Worm (Caenorhabditis elegans): ENCODE data around the gene eftu-2.

The eftu-2 gene

DNA sequence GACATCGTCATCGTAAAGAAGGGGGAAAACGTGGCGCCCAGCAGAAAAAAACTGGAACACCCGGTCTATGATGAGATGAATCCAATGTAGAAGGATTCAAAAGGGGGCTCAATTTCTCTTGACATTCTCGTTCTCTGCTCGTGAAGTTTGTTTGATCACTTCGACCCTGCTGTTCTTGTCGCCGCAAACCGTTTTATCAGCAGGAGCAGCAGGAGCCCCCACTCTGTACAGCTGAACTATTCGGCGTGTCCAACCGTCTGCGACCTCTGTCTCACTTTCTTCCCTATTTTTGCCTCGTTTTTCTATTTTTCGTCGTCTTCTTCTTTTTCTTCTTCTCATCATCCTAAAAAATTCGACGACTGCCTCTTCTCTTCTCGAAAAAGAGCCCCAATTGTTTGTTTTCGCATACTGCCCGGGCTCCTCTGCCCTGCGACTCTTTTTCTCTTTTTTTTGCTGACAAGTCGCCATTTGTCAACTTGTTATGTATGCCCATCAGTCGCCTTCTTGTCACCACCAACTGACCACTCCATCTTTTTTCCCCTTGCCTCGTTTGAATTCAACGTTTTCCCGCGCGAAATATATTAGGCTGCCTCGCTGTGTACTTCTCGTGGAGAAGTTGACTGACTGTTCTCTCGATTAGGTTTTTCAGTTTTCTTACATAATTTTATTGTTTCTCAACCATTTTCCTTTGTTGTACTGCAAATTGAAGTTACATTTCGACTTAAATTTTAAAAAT is 20.2 kb upstream of the eftu-2 start:
- TF ChIP-seq tra-4 (tag; optimal IDR thresholded peaks at IDR 0.05) (no peak), hmbx-1 (tag; optimal IDR thresholded peaks at IDR 0.05) (no peak), pes-1 (GFP tag; IDR thresholded peaks at IDR 0.05) (no peak), hnd-1 (tag; optimal IDR thresholded peaks at IDR 0.05) (no peak), tbx-11 (GFP tag; IDR thresholded peaks at IDR 0.05) (no peak), F13C5.2 (tag; optimal IDR thresholded peaks at IDR 0.05) (no peak)

DNA sequence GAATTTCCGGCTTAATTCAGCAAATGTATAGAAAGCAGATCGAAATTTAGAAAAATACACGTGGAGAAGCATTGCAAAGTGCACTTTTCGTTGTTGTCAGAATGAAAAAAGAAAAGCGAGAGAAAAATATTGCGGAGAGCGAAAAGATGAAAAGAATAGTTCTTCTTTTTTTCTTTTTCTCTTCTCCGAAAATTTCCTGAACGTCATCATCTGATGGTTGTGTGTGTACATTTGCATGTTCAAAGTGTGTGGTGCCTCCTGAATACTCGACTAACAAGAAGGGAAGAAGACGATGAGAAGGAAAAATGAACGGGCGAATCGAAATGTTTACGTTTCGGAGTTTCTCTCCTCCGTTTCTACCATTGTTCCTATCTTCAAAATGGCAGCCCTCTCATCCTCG is 19.3 kb upstream of the eftu-2 start:
- TF ChIP-seq ama-1 (optimal IDR thresholded peaks at IDR 0.05) (no peak), ceh-36 (tag; optimal IDR thresholded peaks at IDR 0.05) (no peak), flt-1 (GFP tag; IDR thresholded peaks at IDR 0.05) (no peak), hmbx-1 (tag; optimal IDR thresholded peaks at IDR 0.05) (no peak), tra-4 (tag; optimal IDR thresholded peaks at IDR 0.05) (no peak), pes-1 (GFP tag; IDR thresholded peaks at IDR 0.05) (no peak), sea-1 (GFP tag; conservative IDR thresholded peaks at IDR 0.05) (no peak), tbx-37 (GFP tag; conservative IDR thresholded peaks at IDR 0.05) (no peak), hnd-1 (tag; optimal IDR thresholded peaks at IDR 0.05) (no peak), B0310.2 (tag; optimal IDR thresholded peaks at IDR 0.05) (no peak), tbx-11 (GFP tag; IDR thresholded peaks at IDR 0.05) (no peak), aly-1 (tag; optimal IDR thresholded peaks at IDR 0.05) (no peak)

DNA sequence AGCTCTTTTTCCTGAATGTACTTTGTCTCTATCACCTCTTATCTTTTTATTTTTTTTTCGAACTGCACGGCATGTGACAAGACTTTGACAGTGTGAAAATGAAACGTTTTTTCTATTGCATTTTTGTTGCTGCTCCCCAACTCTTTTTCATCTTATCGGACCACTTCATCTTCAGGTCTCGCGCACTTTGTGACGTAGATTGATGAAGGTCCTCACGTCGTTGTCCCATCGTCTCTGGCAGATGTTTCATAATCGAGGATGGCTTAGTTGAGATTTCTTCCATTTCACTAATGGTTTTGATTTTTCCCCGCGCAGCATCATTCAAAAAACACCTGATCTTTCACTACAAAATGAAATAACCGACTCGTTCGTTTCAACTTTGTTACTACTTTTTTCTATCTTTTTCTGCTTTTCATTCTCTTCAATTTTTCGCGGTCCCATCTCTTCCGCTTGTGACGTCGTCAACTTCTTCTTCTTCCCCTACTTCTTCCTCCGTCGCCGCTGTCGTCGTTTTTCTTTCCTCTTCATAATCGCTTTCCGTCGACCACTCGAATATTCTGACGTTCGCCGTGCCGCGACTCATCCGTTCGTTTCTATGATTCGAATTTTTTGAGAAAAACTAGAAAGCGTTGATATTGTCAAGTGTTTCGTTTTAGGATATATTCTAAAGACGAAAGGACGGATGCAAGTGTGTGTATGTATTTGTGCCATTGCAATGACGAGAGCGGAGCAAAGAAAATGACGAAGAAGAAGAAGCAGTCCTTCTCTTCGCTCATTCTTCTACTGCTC is 18.0 kb upstream of the eftu-2 start, which contains the start of gene T04C9.2:
T04C9.2 (plus strand) TSS at position 739 of the 789 bp plus-strand sequence.
- TF ChIP-seq hmbx-1 (tag; optimal IDR thresholded peaks at IDR 0.05) (no peak), tra-4 (tag; optimal IDR thresholded peaks at IDR 0.05) (no peak), flt-1 (GFP tag; IDR thresholded peaks at IDR 0.05) (no peak), scrt-1 (GFP tag; IDR thresholded peaks at IDR 0.05) (no peak), ets-7 (tag; optimal IDR thresholded peaks at IDR 0.05) (no peak)

DNA sequence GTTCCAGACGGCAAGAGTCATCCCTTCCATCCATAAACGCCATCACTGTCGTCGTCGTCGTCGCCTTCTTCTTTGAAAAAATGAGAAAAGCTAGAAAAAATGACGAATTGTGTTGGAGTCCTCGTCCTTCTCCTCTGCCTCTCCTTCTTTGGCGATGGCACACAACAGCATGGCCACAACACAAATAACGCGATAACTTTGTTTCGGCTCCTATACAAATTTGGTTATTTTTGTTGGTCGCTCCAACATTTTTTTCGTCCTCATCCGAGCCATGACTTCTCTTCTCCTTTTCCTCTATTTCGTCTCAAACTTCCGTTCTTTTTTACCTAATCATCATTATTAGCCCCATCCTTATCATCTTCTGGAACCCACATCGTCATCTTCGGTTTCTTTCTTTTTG is 17.3 kb upstream of the eftu-2 start:
- TF ChIP-seq pes-1 (GFP tag; IDR thresholded peaks at IDR 0.05) (no peak), scrt-1 (GFP tag; IDR thresholded peaks at IDR 0.05) (no peak), aly-1 (tag; optimal IDR thresholded peaks at IDR 0.05) (no peak), B0310.2 (tag; optimal IDR thresholded peaks at IDR 0.05) (no peak), ama-1 (optimal IDR thresholded peaks at IDR 0.05) (no peak), tra-4 (tag; optimal IDR thresholded peaks at IDR 0.05) (no peak), ets-7 (tag; optimal IDR thresholded peaks at IDR 0.05) (no peak), hmg-4 (GFP tag; optimal IDR thresholded peaks at IDR 0.05) (no peak), F13C5.2 (tag; optimal IDR thresholded peaks at IDR 0.05) (no peak), tbx-11 (GFP tag; IDR thresholded peaks at IDR 0.05) (no peak), ceh-13 (GFP tag; optimal IDR thresholded peaks at IDR 0.05) (no peak)

DNA sequence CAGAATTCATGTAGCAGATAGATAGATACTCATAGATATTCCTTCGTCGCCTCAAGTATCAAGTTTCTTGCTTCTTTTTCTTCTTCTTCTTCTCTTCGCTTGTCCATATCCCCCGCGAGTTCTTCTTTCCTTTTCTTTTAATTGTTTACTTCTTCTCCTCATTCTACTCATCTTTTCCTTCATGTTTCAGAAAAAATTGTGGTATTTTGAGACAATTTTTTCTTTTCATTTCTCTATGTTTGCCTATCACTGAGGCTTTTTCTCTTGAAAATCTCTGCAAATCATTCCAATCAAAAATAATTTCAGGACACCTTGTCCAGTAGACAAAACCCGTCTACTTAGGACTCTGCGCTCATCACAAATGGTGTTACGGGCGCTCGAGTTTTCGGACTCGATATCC is 16.4 kb upstream of the eftu-2 start, which contains the start of gene T04C9.1:
T04C9.1 (plus strand) TSS at position 301 of the 400 bp plus-strand sequence.
- TF ChIP-seq aly-1 (tag; optimal IDR thresholded peaks at IDR 0.05) (no peak), tra-4 (tag; optimal IDR thresholded peaks at IDR 0.05) (no peak), sea-1 (GFP tag; conservative IDR thresholded peaks at IDR 0.05) (no peak), hmg-4 (GFP tag; optimal IDR thresholded peaks at IDR 0.05) (no peak), tbx-37 (GFP tag; conservative IDR thresholded peaks at IDR 0.05) (no peak), hnd-1 (tag; optimal IDR thresholded peaks at IDR 0.05) (no peak), tbx-11 (GFP tag; IDR thresholded peaks at IDR 0.05) (no peak), ceh-36 (tag; optimal IDR thresholded peaks at IDR 0.05) (no peak), hmbx-1 (tag; optimal IDR thresholded peaks at IDR 0.05) (no peak), B0310.2 (tag; optimal IDR thresholded peaks at IDR 0.05) (no peak), F13C5.2 (tag; optimal IDR thresholded peaks at IDR 0.05) (no peak), pes-1 (GFP tag; IDR thresholded peaks at IDR 0.05) (no peak), ama-1 (optimal IDR thresholded peaks at IDR 0.05) (no peak), scrt-1 (GFP tag; IDR thresholded peaks at IDR 0.05) (no peak), ets-7 (tag; optimal IDR thresholded peaks at IDR 0.05) (no peak), ceh-13 (GFP tag; optimal IDR thresholded peaks at IDR 0.05) (no peak), flt-1 (GFP tag; IDR thresholded peaks at IDR 0.05) (no peak)

DNA sequence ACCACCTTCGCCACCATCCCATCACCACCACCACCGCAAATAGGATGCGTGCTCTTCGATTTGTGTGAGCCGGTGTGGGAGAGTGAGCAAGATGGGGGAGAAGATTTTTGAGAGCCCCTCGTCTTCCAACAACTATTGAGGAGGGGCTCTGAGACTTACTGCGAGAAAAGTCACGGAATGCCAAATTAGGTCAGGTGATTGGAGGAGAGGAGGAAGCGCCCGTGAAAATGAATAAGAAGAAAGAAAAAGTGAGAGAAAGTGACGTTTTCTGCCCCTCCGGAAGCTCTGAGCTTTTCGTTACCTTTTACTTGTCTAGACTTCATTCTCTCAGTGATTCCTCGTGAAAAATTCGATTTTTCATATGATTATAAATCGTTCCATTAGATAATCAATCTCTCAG is 10.7 kb upstream of the eftu-2 start:
- TF ChIP-seq B0310.2 (tag; optimal IDR thresholded peaks at IDR 0.05), result no peak
- TF ChIP-seq ceh-36 (tag; optimal IDR thresholded peaks at IDR 0.05), result no peak
- TF ChIP-seq sea-1 (GFP tag; conservative IDR thresholded peaks at IDR 0.05), result no peak
- no peak for TF ChIP-seq hnd-1 (tag; optimal IDR thresholded peaks at IDR 0.05)
- no peak for TF ChIP-seq tbx-37 (GFP tag; conservative IDR thresholded peaks at IDR 0.05)
- no peak for TF ChIP-seq tra-4 (tag; optimal IDR thresholded peaks at IDR 0.05)
- no peak for TF ChIP-seq F13C5.2 (tag; optimal IDR thresholded peaks at IDR 0.05)
- no peak for TF ChIP-seq aly-1 (tag; optimal IDR thresholded peaks at IDR 0.05)
- TF ChIP-seq pes-1 (GFP tag; IDR thresholded peaks at IDR 0.05), result no peak
- TF ChIP-seq ets-7 (tag; optimal IDR thresholded peaks at IDR 0.05), result no peak
- no peak for TF ChIP-seq ceh-13 (GFP tag; optimal IDR thresholded peaks at IDR 0.05)

DNA sequence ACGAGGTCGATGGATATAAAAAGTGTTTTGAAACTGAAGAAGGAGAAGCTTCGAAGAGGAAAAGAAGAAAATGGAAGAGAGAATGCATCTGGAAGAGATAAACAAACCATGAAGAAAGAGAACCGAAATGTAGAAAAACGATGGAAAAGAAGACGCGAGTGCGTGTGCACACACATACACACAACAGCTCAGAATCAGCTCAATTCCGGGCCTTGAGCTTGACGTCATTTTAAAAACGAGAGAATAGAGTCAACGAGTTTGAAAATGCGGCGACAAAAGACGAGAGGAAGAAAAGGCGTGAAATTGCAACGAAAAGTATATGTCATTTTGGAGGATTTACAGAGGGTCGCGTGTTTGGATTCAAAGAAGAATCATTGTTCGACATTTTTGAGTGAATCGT is 9.7 kb upstream of the eftu-2 start:
- TF ChIP-seq scrt-1 (GFP tag; IDR thresholded peaks at IDR 0.05), result no peak
- TF ChIP-seq ceh-36 (tag; optimal IDR thresholded peaks at IDR 0.05), result no peak
- no peak for TF ChIP-seq ama-1 (optimal IDR thresholded peaks at IDR 0.05)
- no peak for TF ChIP-seq aly-1 (tag; optimal IDR thresholded peaks at IDR 0.05)
- no peak for TF ChIP-seq B0310.2 (tag; optimal IDR thresholded peaks at IDR 0.05)
- TF ChIP-seq hmg-4 (GFP tag; optimal IDR thresholded peaks at IDR 0.05), result no peak
- TF ChIP-seq ceh-13 (GFP tag; optimal IDR thresholded peaks at IDR 0.05), result no peak
- TF ChIP-seq hmbx-1 (tag; optimal IDR thresholded peaks at IDR 0.05), result no peak
- TF ChIP-seq tbx-37 (GFP tag; conservative IDR thresholded peaks at IDR 0.05), result no peak
